Worm (Caenorhabditis elegans) whole organism, L3 larva: ENCODE results near the gene T05G5.4.

Experiments
- R02D3.7 ChIP-seq: fragments of 150-350 bp; optimal IDR thresholded peaks from 2 replicates; lab custom pipeline; 2014; ENCODE audit warnings: missing biosample characterization, missing genetic modification characterization
- ZK546.5 ChIP-seq: sonication (generic microtip); optimal IDR thresholded peaks from 2 replicates; lab custom pipeline; 2017; ENCODE audit warnings: missing biosample characterization, missing genetic modification characterization
- aly-2 ChIP-seq: fragments of 150-350 bp; optimal IDR thresholded peaks from 2 replicates; lab custom pipeline; 2014; ENCODE audit warnings: missing biosample characterization, missing genetic modification characterization
- ama-1 ChIP-seq: fragments of 150-350 bp; optimal IDR thresholded peaks from 2 replicates; lab custom pipeline; 2018
- ceh-16 ChIP-seq: sonication (generic microtip); optimal IDR thresholded peaks from 2 replicates; lab custom pipeline; 2017; ENCODE audit warnings: missing biosample characterization, missing genetic modification characterization
- ceh-28 ChIP-seq: fragments of 150-350 bp; optimal IDR thresholded peaks from 2 replicates; lab custom pipeline; 2014; ENCODE audit warnings: missing biosample characterization, missing genetic modification reagents, missing genetic modification characterization
- daf-12 ChIP-seq: fragments of 150-350 bp; optimal IDR thresholded peaks from 2 replicates; lab custom pipeline; 2014; ENCODE audit warnings: missing biosample characterization, missing genetic modification reagents, missing genetic modification characterization
- egl-5 ChIP-seq: fragments of 150-350 bp; optimal IDR thresholded peaks from 2 replicates; lab custom pipeline; 2017; ENCODE audit warnings: missing biosample characterization, missing genetic modification reagents, missing genetic modification characterization, inconsistent platforms
- elt-1 ChIP-seq: fragments of 150-350 bp; optimal IDR thresholded peaks from 2 replicates; lab custom pipeline; 2014; ENCODE audit warnings: missing biosample characterization, missing genetic modification characterization
- elt-2 ChIP-seq: sonication (generic microtip); optimal IDR thresholded peaks from 2 replicates; lab custom pipeline; 2016; ENCODE audit warnings: missing genetic modification reagents, mild to moderate bottlenecking, missing genetic modification characterization, missing compliant biosample characterization
- eor-1 ChIP-seq, 2 experiments: fragments of 150-350 bp; optimal IDR thresholded peaks; 2 replicates each; lab custom pipeline; 2014 to 2018; ENCODE audit warnings: missing biosample characterization in 2 of 2, missing genetic modification characterization in 2 of 2
- fkh-10 ChIP-seq: sonication (generic microtip); optimal IDR thresholded peaks from 2 replicates; lab custom pipeline; 2017; ENCODE audit warnings: missing biosample characterization, missing genetic modification reagents, missing genetic modification characterization
- fos-1 ChIP-seq: fragments of 150-350 bp; optimal IDR thresholded peaks from 2 replicates; lab custom pipeline; 2014; ENCODE audit warnings: missing biosample characterization, missing genetic modification characterization
- hmg-11 ChIP-seq: sonication (generic microtip); optimal IDR thresholded peaks from 2 replicates; lab custom pipeline; 2016; ENCODE audit warnings: missing genetic modification characterization, missing compliant biosample characterization
- lin-15B ChIP-seq: fragments of 150-350 bp; optimal IDR thresholded peaks from 2 replicates; lab custom pipeline; 2014; ENCODE audit warnings: missing biosample characterization, missing genetic modification characterization
- lin-39 ChIP-seq: fragments of 150-350 bp; optimal IDR thresholded peaks from 2 replicates; lab custom pipeline; 2018; ENCODE audit warnings: missing biosample characterization, missing genetic modification reagents, missing genetic modification characterization
- lsy-12 ChIP-seq: sonication (generic microtip); optimal IDR thresholded peaks from 2 replicates; lab custom pipeline; 2016; ENCODE audit warnings: mild to moderate bottlenecking, missing genetic modification characterization, missing compliant biosample characterization
- mdl-1 ChIP-seq: fragments of 150-350 bp; optimal IDR thresholded peaks from 2 replicates; lab custom pipeline; 2014; ENCODE audit warnings: missing biosample characterization, missing genetic modification characterization
- nfya-1 ChIP-seq: sonication (generic microtip); optimal IDR thresholded peaks from 2 replicates; lab custom pipeline; 2017; ENCODE audit warnings: missing genetic modification characterization, mild to moderate bottlenecking, missing compliant biosample characterization, antibody characterized with exemption, moderate library complexity; ENCODE audit not compliant: insufficient read depth
- nhr-11 ChIP-seq: fragments of 150-350 bp; optimal IDR thresholded peaks from 2 replicates; lab custom pipeline; 2014; ENCODE audit warnings: missing biosample characterization, missing genetic modification characterization
- nhr-12 ChIP-seq: fragments of 150-350 bp; optimal IDR thresholded peaks from 2 replicates; lab custom pipeline; 2014; ENCODE audit warnings: missing biosample characterization, missing genetic modification characterization
- nhr-23 ChIP-seq: fragments of 150-350 bp; optimal IDR thresholded peaks from 2 replicates; lab custom pipeline; 2014; ENCODE audit warnings: missing biosample characterization, missing genetic modification reagents, missing genetic modification characterization
- nhr-237 ChIP-seq: fragments of 150-350 bp; optimal IDR thresholded peaks from 2 replicates; lab custom pipeline; 2014; ENCODE audit warnings: missing biosample characterization, missing genetic modification characterization
- nhr-25 ChIP-seq: sonication (generic microtip); optimal IDR thresholded peaks from 2 replicates; lab custom pipeline; 2017; ENCODE audit warnings: missing biosample characterization, missing genetic modification characterization
- nhr-28 ChIP-seq: fragments of 150-350 bp; optimal IDR thresholded peaks from 2 replicates; lab custom pipeline; 2014; ENCODE audit warnings: missing biosample characterization, missing genetic modification characterization
- nhr-43 ChIP-seq: sonication (generic microtip); optimal IDR thresholded peaks from 2 replicates; lab custom pipeline; 2016; ENCODE audit warnings: mild to moderate bottlenecking, missing genetic modification characterization, missing compliant biosample characterization; ENCODE audit not compliant: poor library complexity, severe bottlenecking
- nhr-67 ChIP-seq: fragments of 150-350 bp; optimal IDR thresholded peaks from 2 replicates; lab custom pipeline; 2014; ENCODE audit warnings: missing biosample characterization, missing genetic modification characterization
- nhr-76 ChIP-seq: fragments of 150-350 bp; sonication (generic microtip); optimal IDR thresholded peaks from 5 replicates; lab custom pipeline; 2014; ENCODE audit warnings: missing biosample characterization, missing genetic modification characterization
- nhr-77 ChIP-seq: fragments of 150-350 bp; optimal IDR thresholded peaks from 2 replicates; lab custom pipeline; 2014; ENCODE audit warnings: missing biosample characterization, missing genetic modification characterization
- pha-4 ChIP-seq: fragments of 150-350 bp; optimal IDR thresholded peaks from 2 replicates; lab custom pipeline; 2014; ENCODE audit warnings: missing biosample characterization, missing genetic modification reagents, missing genetic modification characterization
- pqm-1 ChIP-seq: fragments of 150-350 bp; optimal IDR thresholded peaks from 2 replicates; lab custom pipeline; 2017; ENCODE audit warnings: missing biosample characterization, missing genetic modification characterization, inconsistent platforms
- sea-2 ChIP-seq: fragments of 150-350 bp; sonication (generic microtip); optimal IDR thresholded peaks from 4 replicates; lab custom pipeline; 2014; ENCODE audit warnings: missing biosample characterization, missing genetic modification reagents, missing genetic modification characterization
- skn-1 ChIP-seq: fragments of 150-350 bp; optimal IDR thresholded peaks from 2 replicates; lab custom pipeline; 2014; ENCODE audit warnings: missing biosample characterization, missing genetic modification characterization
- snpc-4 ChIP-seq: fragments of 150-350 bp; optimal IDR thresholded peaks from 2 replicates; lab custom pipeline; 2014; ENCODE audit warnings: missing biosample characterization, missing genetic modification characterization
- unc-62 ChIP-seq: fragments of 150-350 bp; sonication (generic microtip); optimal IDR thresholded peaks from 4 replicates; lab custom pipeline; 2014; ENCODE audit warnings: missing biosample characterization, missing genetic modification reagents, missing genetic modification characterization
- zag-1 ChIP-seq: fragments of 150-350 bp; optimal IDR thresholded peaks from 2 replicates; lab custom pipeline; 2014; ENCODE audit warnings: missing biosample characterization, missing genetic modification characterization
- ztf-11 ChIP-seq: fragments of 150-350 bp; optimal IDR thresholded peaks from 2 replicates; lab custom pipeline; 2014; ENCODE audit warnings: missing biosample characterization, missing genetic modification characterization
- ztf-4 ChIP-seq: fragments of 150-350 bp; optimal IDR thresholded peaks from 2 replicates; lab custom pipeline; 2014; ENCODE audit warnings: missing biosample characterization, missing genetic modification characterization

Gene T05G5.4

DNA sequence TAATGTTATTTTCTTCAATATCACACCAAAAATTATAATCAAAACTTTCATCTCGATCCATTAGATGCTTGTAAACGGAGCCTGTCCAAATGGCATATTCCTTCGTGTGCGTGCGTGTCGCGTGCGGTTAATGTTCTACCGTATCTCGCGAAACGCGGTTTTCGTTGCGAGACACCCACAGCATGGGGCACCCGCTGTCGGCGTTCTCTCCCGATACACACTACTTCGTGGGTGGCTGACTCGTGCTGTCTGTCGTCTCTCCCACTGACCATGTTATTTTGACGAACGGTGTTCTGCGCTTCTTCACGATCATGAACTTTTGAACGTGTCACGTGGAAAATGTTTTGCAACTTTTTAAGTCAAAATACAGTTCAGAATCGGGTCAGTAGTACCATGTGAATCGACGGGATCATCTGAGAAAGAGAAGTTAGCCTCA is 16.7 kb downstream of the T05G5.4 start (continued):
- TF ChIP-seq zag-1 (tag; lab: Kevin White, UChicago) = peak; percentile 60
- TF ChIP-seq ama-1 (lab: Kevin White, UChicago) = peak; percentile 99
- TF ChIP-seq nhr-28 (tag; lab: Kevin White, UChicago) = peak; percentile 16
- TF ChIP-seq mdl-1 (tag; lab: Kevin White, UChicago) = peak; percentile 92
- TF ChIP-seq nfya-1 (tag; lab: Kevin White, UChicago) = peak; percentile 99
- peak; percentile 95 for TF ChIP-seq ztf-4
- TF ChIP-seq nhr-43 = peak; percentile 98
- peak; percentile 57 for TF ChIP-seq ZK546.5 (tag; lab: Kevin White, UChicago)
- peak; percentile 99 for TF ChIP-seq nhr-23 (tag; lab: Kevin White, UChicago)

DNA sequence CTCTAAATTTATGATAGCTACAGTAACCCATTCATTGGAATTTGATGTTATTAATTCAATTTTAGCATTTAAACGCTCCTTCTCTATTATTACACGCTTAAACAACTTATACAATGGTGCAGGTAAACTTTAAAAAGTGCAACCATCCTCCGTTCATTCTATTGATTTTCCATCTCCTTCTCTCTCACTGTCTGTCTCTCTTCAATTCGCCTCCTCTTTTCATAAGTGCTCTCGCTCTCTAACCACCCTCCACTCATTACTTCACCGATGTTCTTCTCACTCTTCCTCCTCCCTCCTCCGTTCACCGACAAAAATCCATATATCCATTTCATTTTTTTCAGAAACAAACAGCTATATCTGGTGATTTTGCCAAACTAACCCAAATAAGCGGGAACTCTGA is 17.4 kb downstream of the T05G5.4 start, which contains the start of gene cbp-1:
Gene cbp-1, plus strand, starts transcription at position 335 of the 400 bp plus-strand sequence.
- TF ChIP-seq nhr-28 (tag; lab: Kevin White, UChicago) (no peak), unc-62 (GFP tag; lab: Kevin White, UChicago) (no peak), nhr-77 (tag; lab: Kevin White, UChicago) (no peak), lsy-12 (tag; lab: Kevin White, UChicago) (no peak), fos-1 (no peak), ceh-28 (tag; lab: Kevin White, UChicago) (peak; percentile 83), aly-2 (tag; lab: Kevin White, UChicago) (no peak), R02D3.7 (tag; lab: Kevin White, UChicago) (no peak), nhr-67 (tag; lab: Kevin White, UChicago) (no peak), elt-1 (tag; lab: Kevin White, UChicago) (no peak), pha-4 (tag; lab: Kevin White, UChicago) (peak; percentile 73), nhr-25 (peak; percentile 51), fkh-10 (GFP tag; lab: Kevin White, UChicago) (no peak), ZK546.5 (tag; lab: Kevin White, UChicago) (no peak), eor-1 (tag; optimal IDR thresholded peaks at IDR 0.05; lab: Kevin White, UChicago) (no peak), nhr-11 (tag; lab: Kevin White, UChicago) (no peak), egl-5 (peak; percentile 44), ztf-4 (no peak), ztf-11 (no peak), ama-1 (lab: Kevin White, UChicago) (no peak), lin-39 (tag; lab: Kevin White, UChicago) (peak; percentile 53), snpc-4 (tag; lab: Kevin White, UChicago) (no peak), nfya-1 (tag; lab: Kevin White, UChicago) (peak; percentile 69), hmg-11 (tag; lab: Kevin White, UChicago) (peak; percentile 18), nhr-12 (tag; lab: Kevin White, UChicago) (no peak), daf-12 (tag; lab: Kevin White, UChicago) (peak; percentile 48), ceh-16 (tag; lab: Kevin White, UChicago) (no peak), nhr-76 (tag; lab: Kevin White, UChicago) (no peak), elt-2 (tag; lab: Kevin White, UChicago) (no peak), nhr-23 (tag; lab: Kevin White, UChicago) (peak; percentile 57), sea-2 (GFP tag; lab: Kevin White, UChicago) (no peak), skn-1 (tag; lab: Kevin White, UChicago) (no peak), nhr-237 (no peak)
- TF ChIP-seq, all 47 proteins: peak for 9

DNA sequence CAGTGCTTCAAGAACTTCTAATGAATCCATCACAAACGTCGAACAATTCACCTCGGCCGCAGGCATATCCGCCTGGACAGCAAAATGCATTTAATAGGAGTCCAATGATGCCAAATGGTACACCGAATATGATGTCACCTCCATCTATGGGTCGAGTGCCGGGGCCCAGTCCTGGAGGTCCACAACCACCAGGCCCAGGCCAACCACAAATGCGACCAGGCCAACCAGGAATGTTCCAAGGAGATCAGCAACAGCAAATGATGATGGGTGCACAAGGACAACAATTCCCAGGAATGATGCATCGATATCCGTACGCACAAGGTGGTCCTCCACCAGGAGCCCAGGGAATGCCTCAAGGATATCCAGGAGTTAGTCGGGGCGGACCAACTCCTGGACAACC is 18.4 kb downstream of the T05G5.4 start:
- TF ChIP-seq skn-1 (tag; lab: Kevin White, UChicago) (no peak), lin-39 (tag; lab: Kevin White, UChicago) (no peak), daf-12 (tag; lab: Kevin White, UChicago) (no peak), aly-2 (tag; lab: Kevin White, UChicago) (no peak), egl-5 (no peak), lin-15B (tag; lab: Kevin White, UChicago) (no peak), ZK546.5 (tag; lab: Kevin White, UChicago) (no peak), pqm-1 (tag; lab: Kevin White, UChicago) (no peak), elt-1 (tag; lab: Kevin White, UChicago) (no peak), sea-2 (GFP tag; lab: Kevin White, UChicago) (no peak), nhr-43 (no peak), mdl-1 (tag; lab: Kevin White, UChicago) (no peak), ztf-11 (no peak), nhr-25 (no peak), nhr-67 (tag; lab: Kevin White, UChicago) (no peak), nhr-28 (tag; lab: Kevin White, UChicago) (no peak), unc-62 (GFP tag; lab: Kevin White, UChicago) (no peak)
